Worm (Caenorhabditis elegans): ENCODE results near the gene K02E11.5.

DNA sequence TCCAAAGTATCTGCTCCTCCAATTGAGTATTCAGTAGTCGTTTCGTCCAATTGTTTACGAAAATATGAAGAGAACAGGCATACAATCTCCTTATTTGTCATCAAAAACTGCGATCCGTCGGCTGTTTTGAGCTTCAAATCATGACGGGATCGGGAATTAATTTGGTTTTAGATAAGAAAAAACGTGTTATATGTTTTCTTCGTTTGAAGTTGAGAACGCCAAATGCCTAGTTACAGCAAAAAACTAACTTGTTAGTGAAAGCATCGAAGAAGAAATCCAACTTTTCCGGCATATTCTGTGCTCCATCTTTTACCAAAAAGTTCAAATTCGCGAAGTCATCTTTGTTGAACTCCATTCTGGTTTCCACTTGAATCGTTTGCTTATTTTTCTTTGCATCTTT, 37.2 kb downstream of the K02E11.5 start, which contains the start of gene F14D7.1:
- no peak for TF ChIP-seq lin-39 (tag; optimal IDR thresholded peaks at IDR 0.05)
- no peak for TF ChIP-seq zag-1 (tag; optimal IDR thresholded peaks at IDR 0.05)
- no peak for TF ChIP-seq nfya-1 (tag; optimal IDR thresholded peaks at IDR 0.05; ENCODE audit: insufficient read depth)
- no peak for TF ChIP-seq sea-2 (GFP tag; optimal IDR thresholded peaks at IDR 0.05)
- no peak for TF ChIP-seq elt-3 (tag; optimal IDR thresholded peaks at IDR 0.05)
- TF ChIP-seq skn-1 (tag; optimal IDR thresholded peaks at IDR 0.05) = no peak
- TF ChIP-seq fkh-10 (GFP tag; optimal IDR thresholded peaks at IDR 0.05) = no peak
- no peak for TF ChIP-seq ama-1 (optimal IDR thresholded peaks at IDR 0.05)
- TF ChIP-seq R02D3.7 (tag; optimal IDR thresholded peaks at IDR 0.05) = no peak
